Worm (Caenorhabditis elegans) whole organism, L2 larva: ENCODE data around the gene ttr-46.

Experiments used
- C34F6.9 ChIP-seq: fragments of 150-350 bp; optimal IDR thresholded peaks from 2 replicates; lab custom pipeline; 2014; ENCODE audit warnings: missing biosample characterization, missing genetic modification characterization
- R02D3.7 ChIP-seq: fragments of 150-350 bp; optimal IDR thresholded peaks from 2 replicates; lab custom pipeline; 2014; ENCODE audit warnings: missing biosample characterization, missing genetic modification characterization
- Y55F3AM.14 ChIP-seq: fragments of 200-800 bp; sonication (Bioruptor generic); optimal IDR thresholded peaks from 2 replicates; lab custom pipeline; 2018; ENCODE audit warnings: mild to moderate bottlenecking, missing genetic modification characterization, missing compliant biosample characterization
- ZK546.5 ChIP-seq: sonication (generic microtip); optimal IDR thresholded peaks from 2 replicates; lab custom pipeline; 2017; ENCODE audit warnings: missing biosample characterization, missing genetic modification characterization
- aly-2 ChIP-seq: fragments of 150-350 bp; optimal IDR thresholded peaks from 2 replicates; lab custom pipeline; 2014; ENCODE audit warnings: missing biosample characterization, missing genetic modification characterization
- ama-1 ChIP-seq: fragments of 150-350 bp; optimal IDR thresholded peaks from 2 replicates; lab custom pipeline; 2018; ENCODE audit warnings: inconsistent platforms
- blmp-1 ChIP-seq: sonication (generic microtip); optimal IDR thresholded peaks from 2 replicates; lab custom pipeline; 2017; ENCODE audit warnings: missing genetic modification characterization, mild to moderate bottlenecking, missing compliant biosample characterization, antibody characterized with exemption, moderate library complexity; ENCODE audit not compliant: insufficient read depth
- ceh-16 ChIP-seq: fragments of 150-350 bp; optimal IDR thresholded peaks from 2 replicates; lab custom pipeline; 2014; ENCODE audit warnings: missing biosample characterization, missing genetic modification characterization
- ceh-82 ChIP-seq: fragments of 150-350 bp; optimal IDR thresholded peaks from 2 replicates; lab custom pipeline; 2014; ENCODE audit warnings: missing biosample characterization, missing genetic modification characterization
- crh-2 ChIP-seq: sonication (generic microtip); optimal IDR thresholded peaks from 2 replicates; lab custom pipeline; 2017; ENCODE audit warnings: missing biosample characterization, missing genetic modification characterization
- dmd-4 ChIP-seq: sonication (generic microtip); optimal IDR thresholded peaks from 2 replicates; lab custom pipeline; 2017; ENCODE audit warnings: missing biosample characterization, missing genetic modification characterization
- egl-27 ChIP-seq: sonication (generic microtip); optimal IDR thresholded peaks from 3 replicates; lab custom pipeline; 2017; ENCODE audit warnings: missing biosample characterization, missing genetic modification reagents, missing genetic modification characterization
- elt-1 ChIP-seq: fragments of 150-350 bp; optimal IDR thresholded peaks from 2 replicates; lab custom pipeline; 2014; ENCODE audit warnings: missing biosample characterization, missing genetic modification characterization
- fos-1 ChIP-seq: fragments of 150-350 bp; optimal IDR thresholded peaks from 2 replicates; lab custom pipeline; 2014; ENCODE audit warnings: missing biosample characterization, missing genetic modification characterization
- gmeb-1 ChIP-seq: fragments of 150-350 bp; optimal IDR thresholded peaks from 2 replicates; lab custom pipeline; 2014; ENCODE audit warnings: missing biosample characterization, missing genetic modification characterization
- lin-11 ChIP-seq: fragments of 150-350 bp; sonication (generic microtip); optimal IDR thresholded peaks from 2 replicates; lab custom pipeline; 2014; ENCODE audit warnings: missing biosample characterization, missing genetic modification characterization, inconsistent platforms, mixed read lengths
- lin-13 ChIP-seq: fragments of 150-350 bp; optimal IDR thresholded peaks from 2 replicates; lab custom pipeline; 2014; ENCODE audit warnings: missing biosample characterization, missing genetic modification reagents, missing genetic modification characterization
- lin-39 ChIP-seq: fragments of 150-350 bp; optimal IDR thresholded peaks from 2 replicates; lab custom pipeline; 2014; ENCODE audit warnings: missing biosample characterization, missing genetic modification reagents, missing genetic modification characterization
- mab-5 ChIP-seq: fragments of 150-350 bp; optimal IDR thresholded peaks from 2 replicates; lab custom pipeline; 2014; ENCODE audit warnings: missing biosample characterization, missing genetic modification characterization
- mbf-1 ChIP-seq: sonication (generic microtip); optimal IDR thresholded peaks from 2 replicates; lab custom pipeline; 2017; ENCODE audit warnings: missing biosample characterization, missing genetic modification characterization
- mdl-1 ChIP-seq, 2 experiments: fragments of 150-350 bp in 1 of 2; sonication (generic microtip) in 1 of 2; optimal IDR thresholded peaks; 2 replicates each; lab custom pipeline; 2017; ENCODE audit warnings: missing biosample characterization in 2 of 2, missing genetic modification characterization in 2 of 2
- nhr-10 ChIP-seq: sonication (generic microtip); optimal IDR thresholded peaks from 2 replicates; lab custom pipeline; 2017; ENCODE audit warnings: missing biosample characterization, missing genetic modification characterization
- nhr-11 ChIP-seq: fragments of 150-350 bp; optimal IDR thresholded peaks from 2 replicates; lab custom pipeline; 2014; ENCODE audit warnings: missing biosample characterization, missing genetic modification characterization
- nhr-12 ChIP-seq: fragments of 150-350 bp; optimal IDR thresholded peaks from 2 replicates; lab custom pipeline; 2014; ENCODE audit warnings: missing biosample characterization, missing genetic modification characterization
- nhr-129 ChIP-seq: fragments of 150-350 bp; optimal IDR thresholded peaks from 2 replicates; lab custom pipeline; 2014; ENCODE audit warnings: missing biosample characterization, missing genetic modification characterization
- nhr-21 ChIP-seq: fragments of 150-350 bp; optimal IDR thresholded peaks from 2 replicates; lab custom pipeline; 2014; ENCODE audit warnings: missing biosample characterization, missing genetic modification characterization
- nhr-237 ChIP-seq: fragments of 150-350 bp; optimal IDR thresholded peaks from 2 replicates; lab custom pipeline; 2014; ENCODE audit warnings: missing biosample characterization, missing genetic modification characterization
- nhr-25 ChIP-seq: fragments of 150-350 bp; sonication (generic microtip); optimal IDR thresholded peaks from 3 replicates; lab custom pipeline; 2014; ENCODE audit warnings: missing biosample characterization, missing genetic modification characterization
- nhr-6 ChIP-seq: fragments of 150-350 bp; optimal IDR thresholded peaks from 2 replicates; lab custom pipeline; 2014; ENCODE audit warnings: missing biosample characterization, missing genetic modification characterization
- nhr-77 ChIP-seq: fragments of 150-350 bp; optimal IDR thresholded peaks from 2 replicates; lab custom pipeline; 2014; ENCODE audit warnings: missing biosample characterization, missing genetic modification characterization
- peb-1 ChIP-seq: fragments of 150-350 bp; optimal IDR thresholded peaks from 2 replicates; lab custom pipeline; 2014; ENCODE audit warnings: missing biosample characterization, missing genetic modification characterization
- skn-1 ChIP-seq: sonication (generic microtip); optimal IDR thresholded peaks from 2 replicates; lab custom pipeline; 2017; ENCODE audit warnings: missing biosample characterization, missing genetic modification characterization
- sma-3 ChIP-seq: sonication (generic microtip); optimal IDR thresholded peaks from 2 replicates; lab custom pipeline; 2016; ENCODE audit warnings: missing genetic modification reagents, missing genetic modification characterization, missing compliant biosample characterization
- sma-9 ChIP-seq, 2 experiments: fragments of 150-350 bp in 1 of 2; sonication (generic microtip) in 1 of 2; optimal IDR thresholded peaks; 2 replicates each; lab custom pipeline; 2014 to 2016; ENCODE audit warnings: missing genetic modification characterization in 2 of 2, mild to moderate bottlenecking in 1 of 2, missing biosample characterization in 1 of 2, missing compliant biosample characterization in 1 of 2, missing genetic modification reagents in 1 of 2, moderate library complexity in 1 of 2
- snpc-4 ChIP-seq: fragments of 150-350 bp; optimal IDR thresholded peaks from 2 replicates; lab custom pipeline; 2014; ENCODE audit warnings: missing biosample characterization, missing genetic modification characterization
- unc-62 ChIP-seq: fragments of 150-350 bp; optimal IDR thresholded peaks from 2 replicates; lab custom pipeline; 2014; ENCODE audit warnings: missing biosample characterization, missing genetic modification reagents, missing genetic modification characterization
- zag-1 ChIP-seq: fragments of 150-350 bp; optimal IDR thresholded peaks from 2 replicates; lab custom pipeline; 2014; ENCODE audit warnings: missing biosample characterization, missing genetic modification characterization
- ztf-1 ChIP-seq: fragments of 200-800 bp; sonication (Bioruptor generic); conservative IDR thresholded peaks from 2 replicates; pipeline ENCODE4 v1.3.6; 2022; ENCODE audit warnings: missing genetic modification characterization, missing compliant biosample characterization
- ztf-11 ChIP-seq: sonication (generic microtip); optimal IDR thresholded peaks from 2 replicates; lab custom pipeline; 2017; ENCODE audit warnings: missing biosample characterization, missing genetic modification characterization
- ztf-4 ChIP-seq: fragments of 150-350 bp; optimal IDR thresholded peaks from 2 replicates; lab custom pipeline; 2014; ENCODE audit warnings: missing biosample characterization, missing genetic modification characterization

The ttr-46 gene

ce11 chrV:9925647-9926046 lies 25.4 kb upstream of the ttr-46 start:
- no peak for TF ChIP-seq ceh-82
- no peak for TF ChIP-seq ZK546.5 (tag; lab: Kevin White, UChicago)
- TF ChIP-seq elt-1 (tag; lab: Kevin White, UChicago) = no peak
- no peak for TF ChIP-seq lin-39 (tag; lab: Kevin White, UChicago)
- TF ChIP-seq lin-13 (GFP tag; lab: Kevin White, UChicago) = no peak
- no peak for TF ChIP-seq nhr-25 (tag; lab: Kevin White, UChicago)
- TF ChIP-seq peb-1 (tag; lab: Kevin White, UChicago) = no peak
- TF ChIP-seq lin-11 (tag; lab: Kevin White, UChicago) = no peak
- no peak for TF ChIP-seq unc-62 (GFP tag; lab: Kevin White, UChicago)
- TF ChIP-seq ztf-1 = no peak
- no peak for TF ChIP-seq nhr-129 (tag; lab: Kevin White, UChicago)
- TF ChIP-seq crh-2 (tag; lab: Kevin White, UChicago) = peak; percentile 49
- peak; percentile 10 for TF ChIP-seq gmeb-1 (tag; lab: Kevin White, UChicago)
- TF ChIP-seq sma-9 (GFP tag; optimal IDR thresholded peaks at IDR 0.05; lab: Kevin White, UChicago) = peak; percentile 61
- TF ChIP-seq sma-9 (tag; optimal IDR thresholded peaks at IDR 0.05; lab: Kevin White, UChicago) = no peak
- no peak for TF ChIP-seq sma-3
- TF ChIP-seq egl-27 (tag; lab: Kevin White, UChicago) = peak; percentile 34
- no peak for TF ChIP-seq skn-1 (tag; lab: Kevin White, UChicago)
- TF ChIP-seq fos-1 (tag; lab: Kevin White, UChicago) = peak; percentile 75
- no peak for TF ChIP-seq ceh-16 (tag; lab: Kevin White, UChicago)

- no peak for TF ChIP-seq aly-2
- no peak for TF ChIP-seq sma-3
- no peak for TF ChIP-seq skn-1 (tag; lab: Kevin White, UChicago)
- TF ChIP-seq lin-39 (tag; lab: Kevin White, UChicago) = no peak
- TF ChIP-seq gmeb-1 (tag; lab: Kevin White, UChicago) = no peak
- no peak for TF ChIP-seq R02D3.7 (tag; lab: Kevin White, UChicago)
- no peak for TF ChIP-seq nhr-11 (tag; lab: Kevin White, UChicago)
Measured at ce11 chrV:9926240-9926639, 24.8 kb upstream of the ttr-46 start, which contains the start of gene C50H2.13. Gene C50H2.13, plus strand, starts transcription at chrV:9926540.

ce11 chrV:9927381-9927780 lies 23.7 kb upstream of the ttr-46 start:
- TF ChIP-seq egl-27 (tag; lab: Kevin White, UChicago) (no peak), R02D3.7 (tag; lab: Kevin White, UChicago) (no peak), nhr-12 (tag; lab: Kevin White, UChicago) (no peak), mab-5 (tag; lab: Kevin White, UChicago) (no peak), sma-9 (GFP tag; optimal IDR thresholded peaks at IDR 0.05; lab: Kevin White, UChicago) (no peak), sma-9 (tag; optimal IDR thresholded peaks at IDR 0.05; lab: Kevin White, UChicago) (no peak), zag-1 (no peak), ama-1 (lab: Kevin White, UChicago) (no peak), ztf-1 (no peak), nhr-77 (tag; lab: Kevin White, UChicago) (no peak), ZK546.5 (tag; lab: Kevin White, UChicago) (no peak), ceh-16 (tag; lab: Kevin White, UChicago) (no peak), ztf-4 (tag; lab: Kevin White, UChicago) (no peak), mdl-1 (tag; optimal IDR thresholded peaks at IDR 0.05; lab: Kevin White, UChicago) (no peak), lin-13 (GFP tag; lab: Kevin White, UChicago) (no peak), nhr-10 (tag; lab: Kevin White, UChicago) (no peak), sma-3 (no peak), lin-11 (tag; lab: Kevin White, UChicago) (no peak)

ce11 chrV:9927954-9928353 lies 23.1 kb upstream of the ttr-46 start:
- TF ChIP-seq Y55F3AM.14 (GFP tag; lab: Kevin White, UChicago) = no peak
- TF ChIP-seq ama-1 (lab: Kevin White, UChicago) = no peak
- no peak for TF ChIP-seq dmd-4 (tag; lab: Kevin White, UChicago)
- TF ChIP-seq mbf-1 (tag; lab: Kevin White, UChicago) = no peak
- no peak for TF ChIP-seq mdl-1 (tag; optimal IDR thresholded peaks at IDR 0.05; lab: Kevin White, UChicago)
- no peak for TF ChIP-seq nhr-237 (tag; lab: Kevin White, UChicago)
- no peak for TF ChIP-seq C34F6.9
- TF ChIP-seq ceh-82 = no peak
- TF ChIP-seq nhr-77 (tag; lab: Kevin White, UChicago) = no peak
- no peak for TF ChIP-seq zag-1
- no peak for TF ChIP-seq unc-62 (GFP tag; lab: Kevin White, UChicago)
- peak; percentile 50 for TF ChIP-seq fos-1 (tag; lab: Kevin White, UChicago)
- TF ChIP-seq crh-2 (tag; lab: Kevin White, UChicago) = peak; percentile 22
- no peak for TF ChIP-seq ztf-11 (tag; lab: Kevin White, UChicago)
- TF ChIP-seq sma-9 (GFP tag; optimal IDR thresholded peaks at IDR 0.05; lab: Kevin White, UChicago) = no peak
- no peak for TF ChIP-seq sma-9 (tag; optimal IDR thresholded peaks at IDR 0.05; lab: Kevin White, UChicago)
- TF ChIP-seq nhr-25 (tag; lab: Kevin White, UChicago) = no peak
- no peak for TF ChIP-seq ZK546.5 (tag; lab: Kevin White, UChicago)
- TF ChIP-seq nhr-21 (tag; lab: Kevin White, UChicago) = no peak
- TF ChIP-seq snpc-4 (tag; lab: Kevin White, UChicago) = no peak
- TF ChIP-seq nhr-6 = no peak
- TF ChIP-seq gmeb-1 (tag; lab: Kevin White, UChicago) = peak; percentile 37
- no peak for TF ChIP-seq ceh-16 (tag; lab: Kevin White, UChicago)
- no peak for TF ChIP-seq blmp-1
- no peak for TF ChIP-seq aly-2
- no peak for TF ChIP-seq nhr-12 (tag; lab: Kevin White, UChicago)
